Fruit fly (Drosophila melanogaster) whole organism, embryonic: ENCODE measurements around the gene mthl1.

Source experiments
- Atf3 ChIP-seq: fragments of 200-800 bp; sonication (Bioruptor generic); optimal IDR thresholded peaks from 3 replicates; lab custom pipeline; 2016; ENCODE audit warnings: missing biosample characterization, missing genetic modification characterization
- B-H1 ChIP-seq: fragments of 200-800 bp; sonication (Bioruptor generic); IDR thresholded peaks from 3 replicates; pipeline ENCODE4 v1.3.6; 2022; ENCODE audit warnings: missing biosample characterization, missing genetic modification characterization
- CG10321 ChIP-seq: fragments of 200-800 bp; sonication (Bioruptor generic); IDR thresholded peaks from 2 replicates; pipeline ENCODE4 v1.3.6; 2022; ENCODE audit warnings: missing biosample characterization, missing genetic modification characterization
- CG10462 ChIP-seq: fragments of 200-800 bp; sonication (Bioruptor generic); optimal IDR thresholded peaks from 2 replicates; lab custom pipeline; 2016; ENCODE audit warnings: missing biosample characterization, missing genetic modification characterization
- CG15269 ChIP-seq: fragments of 200-800 bp; sonication (Bioruptor generic); optimal IDR thresholded peaks from 2 replicates; lab custom pipeline; 2018; ENCODE audit warnings: missing biosample characterization, mild to moderate bottlenecking, missing genetic modification characterization, moderate library complexity
- CG17186 ChIP-seq: fragments of 200-800 bp; sonication (Bioruptor generic); optimal IDR thresholded peaks from 3 replicates; lab custom pipeline; 2017; ENCODE audit warnings: missing biosample characterization, missing genetic modification reagents, missing genetic modification characterization
- CG18619 ChIP-seq: fragments of 200-800 bp; sonication (Bioruptor generic); optimal IDR thresholded peaks from 3 replicates; lab custom pipeline; 2017; ENCODE audit warnings: missing biosample characterization, mild to moderate bottlenecking, missing genetic modification characterization
- CG2129 ChIP-seq: fragments of 200-800 bp; sonication (Bioruptor generic); IDR thresholded peaks from 2 replicates; pipeline ENCODE4 v1.3.6; 2022; ENCODE audit warnings: missing biosample characterization, missing genetic modification characterization; ENCODE audit not compliant: partially characterized antibody
- CG30403 ChIP-seq: fragments of 200-800 bp; sonication (Bioruptor generic); optimal IDR thresholded peaks from 3 replicates; lab custom pipeline; 2016; ENCODE audit warnings: missing biosample characterization, missing genetic modification characterization
- CG3065 ChIP-seq: fragments of 200-800 bp; sonication (Bioruptor generic); optimal IDR thresholded peaks from 2 replicates; lab custom pipeline; 2016; ENCODE audit warnings: missing biosample characterization, missing genetic modification characterization
- CG3163 ChIP-seq: fragments of 200-800 bp; sonication (Bioruptor generic); optimal IDR thresholded peaks from 3 replicates; lab custom pipeline; 2016; ENCODE audit warnings: missing biosample characterization, missing genetic modification characterization
- CG42726 ChIP-seq: fragments of 200-800 bp; sonication (Bioruptor generic); IDR thresholded peaks from 2 replicates; pipeline ENCODE4 v1.3.6; 2022; ENCODE audit warnings: missing biosample characterization, missing genetic modification characterization; ENCODE audit not compliant: partially characterized antibody
- CG4424 ChIP-seq: fragments of 200-800 bp; sonication (Bioruptor generic); optimal IDR thresholded peaks from 3 replicates; lab custom pipeline; 2016; ENCODE audit warnings: missing biosample characterization, missing genetic modification characterization
- CG5953 ChIP-seq: fragments of 200-800 bp; sonication (Bioruptor generic); IDR thresholded peaks from 2 replicates; pipeline ENCODE4 v1.3.6; 2022; ENCODE audit warnings: missing biosample characterization, missing genetic modification characterization
- CG7271 ChIP-seq: fragments of 200-800 bp; sonication (Bioruptor generic); optimal IDR thresholded peaks from 2 replicates; lab custom pipeline; 2018; ENCODE audit warnings: missing biosample characterization, mild to moderate bottlenecking, missing genetic modification characterization, moderate library complexity
- CG7372 ChIP-seq: fragments of 200-800 bp; sonication (Bioruptor generic); IDR thresholded peaks from 2 replicates; pipeline ENCODE4 v1.3.6; 2022; ENCODE audit warnings: missing biosample characterization, missing genetic modification characterization
- CG7839 ChIP-seq: fragments of 200-800 bp; sonication (Bioruptor generic); optimal IDR thresholded peaks from 3 replicates; lab custom pipeline; 2018; ENCODE audit warnings: missing biosample characterization, mild to moderate bottlenecking, missing genetic modification characterization, moderate library complexity
- CG7963 ChIP-seq: fragments of 200-800 bp; sonication (Bioruptor generic); IDR thresholded peaks from 3 replicates; pipeline ENCODE4 v1.3.6; 2022; ENCODE audit warnings: missing biosample characterization, missing genetic modification characterization; ENCODE audit not compliant: partially characterized antibody
- CG9932 ChIP-seq: fragments of 200-800 bp; sonication (Bioruptor generic); IDR thresholded peaks from 2 replicates; pipeline ENCODE4 v1.3.6; 2022; ENCODE audit warnings: missing biosample characterization, missing genetic modification characterization
- CTCF ChIP-seq: fragments of 200-800 bp; sonication (Bioruptor generic); optimal IDR thresholded peaks from 2 replicates; lab custom pipeline; 2017; ENCODE audit warnings: missing biosample characterization, mild to moderate bottlenecking, missing genetic modification characterization, moderate library complexity
- E2f2 ChIP-seq: fragments of 200-800 bp; sonication (Bioruptor generic); IDR thresholded peaks from 2 replicates; pipeline ENCODE4 v1.3.6; 2022; ENCODE audit warnings: missing biosample characterization, missing genetic modification characterization
- Fer2 ChIP-seq: fragments of 200-800 bp; sonication (Bioruptor generic); optimal IDR thresholded peaks from 2 replicates; lab custom pipeline; 2018; ENCODE audit warnings: missing biosample characterization, mild to moderate bottlenecking, missing genetic modification characterization, moderate library complexity
- H15 ChIP-seq: fragments of 200-800 bp; sonication (Bioruptor generic); IDR thresholded peaks from 3 replicates; pipeline ENCODE4 v1.3.6; 2022; ENCODE audit warnings: missing biosample characterization, missing genetic modification characterization
- HLH3B ChIP-seq: fragments of 200-800 bp; sonication (Bioruptor generic); IDR thresholded peaks from 2 replicates; pipeline ENCODE4 v1.3.6; 2022; ENCODE audit warnings: missing biosample characterization, missing genetic modification characterization
- HLH4C ChIP-seq: fragments of 200-800 bp; sonication (Bioruptor generic); IDR thresholded peaks from 3 replicates; pipeline ENCODE4 v1.3.6; 2022; ENCODE audit warnings: missing biosample characterization, missing genetic modification characterization; ENCODE audit not compliant: partially characterized antibody
- HLH54F ChIP-seq: fragments of 200-800 bp; sonication (Bioruptor generic); optimal IDR thresholded peaks from 3 replicates; lab custom pipeline; 2016; ENCODE audit warnings: missing biosample characterization, missing genetic modification characterization
- Hmx ChIP-seq: fragments of 200-800 bp; sonication (Bioruptor generic); optimal IDR thresholded peaks from 2 replicates; lab custom pipeline; 2016; ENCODE audit warnings: missing biosample characterization, missing genetic modification characterization
- Hr3 ChIP-seq: fragments of 200-800 bp; sonication (Bioruptor generic); optimal IDR thresholded peaks from 3 replicates; lab custom pipeline; 2016; ENCODE audit warnings: missing biosample characterization, missing genetic modification characterization
- Kr ChIP-seq: fragments of 200-800 bp; sonication (Bioruptor generic); optimal IDR thresholded peaks from 2 replicates; lab custom pipeline; 2017; ENCODE audit warnings: missing biosample characterization, mild to moderate bottlenecking, missing genetic modification characterization
- MBD-R2 ChIP-seq: fragments of 200-800 bp; sonication (Bioruptor generic); IDR thresholded peaks from 2 replicates; pipeline ENCODE4 v1.3.6; 2022; ENCODE audit warnings: missing biosample characterization, missing genetic modification characterization
- MTF-1 ChIP-seq: fragments of 200-800 bp; sonication (Bioruptor generic); optimal IDR thresholded peaks from 2 replicates; lab custom pipeline; 2018; ENCODE audit warnings: missing biosample characterization, mild to moderate bottlenecking, missing genetic modification characterization, borderline replicate concordance
- Meics ChIP-seq: fragments of 200-800 bp; sonication (Bioruptor generic); optimal IDR thresholded peaks from 2 replicates; lab custom pipeline; 2017; ENCODE audit warnings: missing biosample characterization, mild to moderate bottlenecking, missing genetic modification characterization
- Nf-YB ChIP-seq: fragments of 200-800 bp; sonication (Bioruptor generic); optimal IDR thresholded peaks from 3 replicates; lab custom pipeline; 2019; ENCODE audit warnings: missing biosample characterization, mild to moderate bottlenecking, missing genetic modification characterization, moderate library complexity
- Stat92E ChIP-seq, 3 experiments: fragments of >200 bp in 2 of 3; fragments of 200-800 bp in 1 of 3; sonication (Bioruptor generic) in 1 of 3; optimal IDR thresholded peaks; 2 replicates each; lab custom pipeline; 2017 to 2019; ENCODE audit warnings: missing biosample characterization in 3 of 3, missing genetic modification characterization in 3 of 3, mild to moderate bottlenecking in 1 of 3, moderate library complexity in 1 of 3
- ab ChIP-seq: fragments of 200-800 bp; sonication (Bioruptor generic); optimal IDR thresholded peaks from 2 replicates; lab custom pipeline; 2016; ENCODE audit warnings: missing biosample characterization, missing genetic modification characterization
- bcd ChIP-seq: fragments of 200-800 bp; sonication (Bioruptor generic); optimal IDR thresholded peaks from 2 replicates; lab custom pipeline; 2017; ENCODE audit warnings: missing biosample characterization, mild to moderate bottlenecking, missing genetic modification characterization
- cad ChIP-seq: fragments of >200 bp; optimal IDR thresholded peaks from 2 replicates; lab custom pipeline; 2017; ENCODE audit warnings: missing biosample characterization, missing genetic modification characterization
- cato ChIP-seq: fragments of 200-800 bp; sonication (Bioruptor generic); optimal IDR thresholded peaks from 2 replicates; lab custom pipeline; 2016; ENCODE audit warnings: missing biosample characterization, missing genetic modification characterization, borderline replicate concordance
- chm ChIP-seq: fragments of 200-800 bp; sonication (Bioruptor generic); IDR thresholded peaks from 2 replicates; pipeline ENCODE4 v1.3.6; 2022; ENCODE audit warnings: missing biosample characterization, missing genetic modification characterization
- ci ChIP-seq: fragments of 200-800 bp; sonication (Bioruptor generic); IDR thresholded peaks from 3 replicates; pipeline ENCODE4 v1.3.6; 2022; ENCODE audit warnings: missing biosample characterization, missing genetic modification characterization
- crp ChIP-seq, 2 experiments: fragments of 200-800 bp; sonication (Bioruptor generic); optimal IDR thresholded peaks; 2 replicates in 1 of 2; 3 replicates in 1 of 2; lab custom pipeline; 2017; ENCODE audit warnings: missing biosample characterization in 2 of 2, missing genetic modification characterization in 2 of 2, mild to moderate bottlenecking in 1 of 2, moderate library complexity in 1 of 2
- dimm ChIP-seq: fragments of 200-800 bp; sonication (Bioruptor generic); IDR thresholded peaks from 2 replicates; pipeline ENCODE4 v1.3.6; 2022; ENCODE audit warnings: missing biosample characterization, missing genetic modification characterization
- ems ChIP-seq: fragments of 200-800 bp; sonication (Bioruptor generic); optimal IDR thresholded peaks from 3 replicates; lab custom pipeline; 2016; ENCODE audit warnings: missing biosample characterization, missing genetic modification characterization
- lmd ChIP-seq: fragments of 200-800 bp; sonication (Bioruptor generic); IDR thresholded peaks from 2 replicates; pipeline ENCODE4 v1.3.6; 2022; ENCODE audit warnings: missing biosample characterization, missing genetic modification characterization
- maf-S ChIP-seq: fragments of 200-800 bp; sonication (Bioruptor generic); optimal IDR thresholded peaks from 2 replicates; lab custom pipeline; 2016; ENCODE audit warnings: missing biosample characterization, missing genetic modification characterization
- mirr ChIP-seq: fragments of 200-800 bp; sonication (Bioruptor generic); optimal IDR thresholded peaks from 3 replicates; lab custom pipeline; 2018; ENCODE audit warnings: missing biosample characterization, mild to moderate bottlenecking, missing genetic modification characterization
- phol ChIP-seq: fragments of 200-800 bp; sonication (Bioruptor generic); optimal IDR thresholded peaks from 3 replicates; lab custom pipeline; 2018; ENCODE audit warnings: missing biosample characterization, mild to moderate bottlenecking, missing genetic modification characterization, moderate library complexity
- prd ChIP-seq, 3 experiments: fragments of >200 bp in 2 of 3; fragments of 200-800 bp in 1 of 3; sonication (Bioruptor generic) in 1 of 3; optimal IDR thresholded peaks in 2 of 3; IDR thresholded peaks in 1 of 3; 2 replicates in 2 of 3; 3 replicates in 1 of 3; pipeline versions ENCODE4 v1.3.6 to Lab custom; 2017 to 2022; ENCODE audit warnings: missing biosample characterization in 1 of 3, missing genetic modification characterization in 1 of 3

The mthl1 gene

dm6 chrX:16640260-16641100 is at the start of gene mthl1, which contains the start of gene SNRPG (continued):
- TF ChIP-seq CG7963 (GFP tag; lab: Robert Waterston, UW) (peak; percentile 14; the same call in 1 of the 3 replicates), E2f2 (GFP tag; lab: Robert Waterston, UW) (peak; percentile 69), HLH3B (GFP tag; lab: Robert Waterston, UW) (peak; percentile 89), CG5953 (GFP tag; lab: Robert Waterston, UW) (peak; percentile 81), CG10462 (GFP tag; lab: Kevin White, UChicago) (peak; percentile 38), CG7271 (no peak), dimm (peak; percentile 55; the same call in 1 of the 2 replicates), CG3065 (peak; percentile 24), CG10321 (GFP tag; lab: Robert Waterston, UW) (no peak), HLH4C (GFP tag; lab: Robert Waterston, UW) (peak; percentile 53; the same call in 2 of the 3 replicates), crp (GFP tag; optimal IDR thresholded peaks at IDR 0.05; lab: Kevin White, UChicago) (peak in 1 of 2 experiments; percentile 30), mirr (GFP tag; lab: Kevin White, UChicago) (peak; percentile 24), cad (GFP tag; lab: Kevin White, UChicago) (no peak), prd (optimal IDR thresholded peaks at IDR 0.05; lab: Kevin White, UChicago) (no peak), prd (GFP tag; IDR thresholded peaks at IDR 0.05; lab: Robert Waterston, UW) (peak; percentile 97), HLH54F (peak; percentile 89), MBD-R2 (GFP tag; lab: Robert Waterston, UW) (peak; percentile 71), cato (GFP tag; lab: Kevin White, UChicago) (peak; percentile 62), ci (GFP tag; lab: Robert Waterston, UW) (peak; percentile 83), bcd (peak; percentile 87), CG7839 (tag; lab: Kevin White, UChicago) (peak; percentile 85), Stat92E (GFP tag; optimal IDR thresholded peaks at IDR 0.05; lab: Kevin White, UChicago) (no peak), B-H1 (peak; percentile 88), CG15269 (tag; lab: Kevin White, UChicago) (peak; percentile 74), CG4424 (GFP tag; lab: Kevin White, UChicago) (peak; percentile 76), CG18619 (GFP tag; lab: Kevin White, UChicago) (peak; percentile 74), maf-S (GFP tag; lab: Kevin White, UChicago) (peak; percentile 75), CG2129 (GFP tag; lab: Robert Waterston, UW) (no peak), Kr (GFP tag; lab: Kevin White, UChicago) (no peak), lmd (GFP tag; lab: Robert Waterston, UW) (peak; percentile 95), CG3163 (peak; percentile 43), H15 (GFP tag; lab: Robert Waterston, UW) (peak; percentile 91), CTCF (GFP tag; lab: Kevin White, UChicago) (no peak), CG7372 (GFP tag; lab: Robert Waterston, UW) (peak; percentile 90), phol (tag; lab: Kevin White, UChicago) (peak; percentile 84), CG30403 (GFP tag; lab: Kevin White, UChicago) (peak; percentile 86), Atf3 (GFP tag; lab: Kevin White, UChicago) (peak; percentile 64), ems (GFP tag; lab: Kevin White, UChicago) (peak; percentile 64), CG9932 (GFP tag; lab: Robert Waterston, UW) (peak; percentile 95), MTF-1 (GFP tag; lab: Kevin White, UChicago) (no peak), Hr3 (peak; percentile 45), Hmx (GFP tag; lab: Kevin White, UChicago) (peak; percentile 18), CG17186 (GFP tag; lab: Kevin White, UChicago) (peak; percentile 94), Nf-YB (GFP tag; lab: Kevin White, UChicago) (no peak), chm (GFP tag; lab: Robert Waterston, UW) (peak; percentile 69), Meics (peak; percentile 76), ab (GFP tag; lab: Kevin White, UChicago) (peak; percentile 55), Fer2 (peak; percentile 66), CG42726 (GFP tag; lab: Robert Waterston, UW) (peak; percentile 80)
